Fruit fly (Drosophila melanogaster): ENCODE measurements around the gene RnrL.
A peak's percentile ranks its signal among the peaks of the same experiment; 100 is the strongest.

The RnrL gene

dm6 chr2L:10306518-10307260 lies 21.1 kb downstream of the RnrL start, which contains the start of the genes CG5390 and CG4968 (continued):
- TF ChIP-seq pan (optimal IDR thresholded peaks at IDR 0.05), result no peak
- peak in 1 of 2 experiments; percentile 73 for TF ChIP-seq pan (GFP tag; optimal IDR thresholded peaks at IDR 0.05 in 1 of 2, IDR thresholded peaks at IDR 0.05 in 1 of 2)
- no peak for TF ChIP-seq luna (GFP tag; optimal IDR thresholded peaks at IDR 0.05)
- TF ChIP-seq CG32772 (GFP tag; IDR thresholded peaks at IDR 0.05), result no peak
- 0 out of 4 replicates have a peak, but pooled peaks have one; percentile 65 for TF ChIP-seq chinmo (GFP tag; IDR thresholded peaks at IDR 0.05; ENCODE audit: partially characterized antibody)
- no peak for TF ChIP-seq repo (GFP tag; optimal IDR thresholded peaks at IDR 0.05)
- no peak for TF ChIP-seq chif (GFP tag; optimal IDR thresholded peaks at IDR 0.05)
- TF ChIP-seq Opbp (GFP tag; IDR thresholded peaks at IDR 0.05; ENCODE audit: partially characterized antibody), result 0 out of 3 replicates have a peak, but pooled peaks have one; percentile 24
- TF ChIP-seq az2 (GFP tag; optimal IDR thresholded peaks at IDR 0.05), result peak; percentile 54
- peak; percentile 35; the same call in 2 of the 3 replicates for TF ChIP-seq knrl (GFP tag; IDR thresholded peaks at IDR 0.05; ENCODE audit: partially characterized antibody)
- peak; percentile 79 for TF ChIP-seq CG9932 (GFP tag; IDR thresholded peaks at IDR 0.05)
- TF ChIP-seq Jarid2 (GFP tag; optimal IDR thresholded peaks at IDR 0.05), result no peak
- TF ChIP-seq CG5245 (GFP tag; optimal IDR thresholded peaks at IDR 0.05), result no peak
- TF ChIP-seq psq (GFP tag; optimal IDR thresholded peaks at IDR 0.05), result peak; percentile 30
- TF ChIP-seq Lim3 (GFP tag; IDR thresholded peaks at IDR 0.05), result no peak
- TF ChIP-seq pfk (GFP tag; optimal IDR thresholded peaks at IDR 0.05), result peak; percentile 94
- no peak for TF ChIP-seq pita (GFP tag; optimal IDR thresholded peaks at IDR 0.05)
- peak; percentile 66 for TF ChIP-seq nmo (GFP tag; optimal IDR thresholded peaks at IDR 0.05)
- TF ChIP-seq mld (GFP tag; IDR thresholded peaks at IDR 0.05; ENCODE audit: partially characterized antibody), result no peak
- peak; percentile 32; the same call in 1 of the 3 replicates for TF ChIP-seq CG16813 (GFP tag; IDR thresholded peaks at IDR 0.05; ENCODE audit: partially characterized antibody)
- TF ChIP-seq dimm (GFP tag; IDR thresholded peaks at IDR 0.05), result no peak
- peak; percentile 39 for TF ChIP-seq CG12104 (GFP tag; optimal IDR thresholded peaks at IDR 0.05)
- TF ChIP-seq CG17328 (GFP tag; IDR thresholded peaks at IDR 0.05), result peak; percentile 69
- TF ChIP-seq CG34422 (GFP tag; IDR thresholded peaks at IDR 0.05), result peak; percentile 75
- peak; percentile 75 for TF ChIP-seq CG10267 (tag; optimal IDR thresholded peaks at IDR 0.05)
- TF ChIP-seq CG34376 (GFP tag; optimal IDR thresholded peaks at IDR 0.05), result peak; percentile 37
- TF ChIP-seq CG2712 (tag; optimal IDR thresholded peaks at IDR 0.05), result peak; percentile 78
- TF ChIP-seq Rx (GFP tag; IDR thresholded peaks at IDR 0.05), result no peak
- peak; percentile 70 for TF ChIP-seq CG10543 (GFP tag; optimal IDR thresholded peaks at IDR 0.05)
- peak; percentile 86 for TF ChIP-seq Drgx (GFP tag; IDR thresholded peaks at IDR 0.05)
- TF ChIP-seq sna (GFP tag; IDR thresholded peaks at IDR 0.05; ENCODE audit: partially characterized antibody), result no peak
- TF ChIP-seq CG14441 (GFP tag; IDR thresholded peaks at IDR 0.05), result peak; percentile 28; the same call in 1 of the 2 replicates
- TF ChIP-seq D19A (tag; optimal IDR thresholded peaks at IDR 0.05), result no peak
- peak; percentile 61 for TF ChIP-seq caup (GFP tag; optimal IDR thresholded peaks at IDR 0.05; ENCODE audit: severe bottlenecking)
- 0 out of 2 replicates have a peak, but pooled peaks have one; percentile 34 for TF ChIP-seq seq (GFP tag; IDR thresholded peaks at IDR 0.05)
- TF ChIP-seq NC2α (GFP tag; optimal IDR thresholded peaks at IDR 0.05), result no peak
- TF ChIP-seq CG18619 (GFP tag; optimal IDR thresholded peaks at IDR 0.05), result peak; percentile 38
- TF ChIP-seq CG7963 (GFP tag; IDR thresholded peaks at IDR 0.05; ENCODE audit: partially characterized antibody), result 0 out of 3 replicates have a peak, but pooled peaks have one; percentile 17
- no peak for TF ChIP-seq E2f1 (GFP tag; IDR thresholded peaks at IDR 0.05)
- 0 out of 2 replicates have a peak, but pooled peaks have one; percentile 17 for TF ChIP-seq ssp (GFP tag; IDR thresholded peaks at IDR 0.05)
- TF ChIP-seq CG11504 (tag; optimal IDR thresholded peaks at IDR 0.05), result no peak
- TF ChIP-seq CG3995 (GFP tag; optimal IDR thresholded peaks at IDR 0.05), result peak; percentile 35
- peak; percentile 82 for TF ChIP-seq CG13296 (GFP tag; optimal IDR thresholded peaks at IDR 0.05)
- peak; percentile 8 for TF ChIP-seq Dad (GFP tag; optimal IDR thresholded peaks at IDR 0.05)
- TF ChIP-seq CG33557 (GFP tag; optimal IDR thresholded peaks at IDR 0.05), result peak; percentile 32
- peak; percentile 72 for TF ChIP-seq CG10366 (GFP tag; IDR thresholded peaks at IDR 0.05)
- TF ChIP-seq BtbVII (GFP tag; optimal IDR thresholded peaks at IDR 0.05), result peak; percentile 76
- TF ChIP-seq Dfd (GFP tag; optimal IDR thresholded peaks at IDR 0.05), result no peak

Data from whole organism, embryonic.